Worm (Caenorhabditis elegans) whole organism, midembryonic: ENCODE measurements around the gene lhfp-4.

Experiments
- T22C8.4 ChIP-seq: fragments of 200-800 bp; sonication (Bioruptor generic); IDR thresholded peaks from 2 replicates; pipeline ENCODE4 v1.3.6; 2022; ENCODE audit warnings: missing genetic modification characterization, missing compliant biosample characterization
- cog-1 ChIP-seq: sonication (generic microtip); optimal IDR thresholded peaks from 2 replicates; lab custom pipeline; 2016; ENCODE audit warnings: missing genetic modification characterization, missing compliant biosample characterization
- klf-2 ChIP-seq: fragments of 200-800 bp; sonication (Bioruptor generic); conservative IDR thresholded peaks from 2 replicates; pipeline ENCODE4 v1.3.6; 2022; ENCODE audit warnings: missing genetic modification reagents, missing genetic modification characterization, missing compliant biosample characterization
- tab-1 ChIP-seq: fragments of 200-800 bp; sonication (Bioruptor generic); IDR thresholded peaks from 2 replicates; pipeline ENCODE4 v1.3.6; 2022; ENCODE audit warnings: missing genetic modification characterization, missing compliant biosample characterization
- ztf-23 ChIP-seq: fragments of 200-800 bp; sonication (Bioruptor generic); IDR thresholded peaks from 2 replicates; pipeline ENCODE4 v1.3.6; 2022; ENCODE audit warnings: missing genetic modification reagents, missing genetic modification characterization, missing compliant biosample characterization
- ztf-29 ChIP-seq: fragments of 200-800 bp; sonication (Bioruptor generic); IDR thresholded peaks from 2 replicates; pipeline ENCODE4 v1.3.6; 2022; ENCODE audit warnings: missing genetic modification reagents, missing genetic modification characterization, missing compliant biosample characterization

DNA sequence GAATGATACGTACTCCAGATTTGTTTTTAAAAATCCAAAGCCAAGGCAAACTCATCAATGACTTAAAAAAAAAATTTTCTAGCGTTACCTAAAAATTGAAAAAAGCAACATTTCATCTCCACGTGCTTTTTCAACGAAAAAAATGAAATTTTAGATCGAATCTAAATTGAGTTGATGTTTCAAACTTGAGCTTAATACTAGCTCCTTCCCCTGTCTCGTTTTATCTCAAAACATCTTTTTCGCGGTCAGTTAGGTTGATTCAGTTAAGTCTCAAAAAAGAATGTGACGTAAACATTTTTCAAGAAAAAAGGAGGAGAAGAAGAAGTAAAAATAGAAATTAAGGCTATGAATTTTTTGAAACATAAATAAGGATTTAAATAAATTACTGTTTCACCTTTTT lies 38.4 kb upstream of the lhfp-4 start:
- TF ChIP-seq cog-1 (no peak), T22C8.4 (no peak), ztf-29 (GFP tag; lab: Robert Waterston, UW) (no peak), ztf-23 (GFP tag; lab: Robert Waterston, UW) (no peak), tab-1 (no peak), klf-2 (GFP tag; lab: Robert Waterston, UW) (no peak)
